Worm (Caenorhabditis elegans): Measurements from ENCODE around the gene lpd-9.

Gene lpd-9

ce11 chrV:10535325-10535724 is 43.8 kb upstream of the lpd-9 start (continued):
- no peak for TF ChIP-seq pha-4 (tag; optimal IDR thresholded peaks at IDR 0.05)
- TF ChIP-seq chd-7 (tag; optimal IDR thresholded peaks at IDR 0.05), result no peak
- TF ChIP-seq madf-6 (GFP tag; IDR thresholded peaks at IDR 0.05), result peak; percentile 13; the same call in 1 of the 2 replicates
- TF ChIP-seq hlh-12 (tag; optimal IDR thresholded peaks at IDR 0.05), result no peak
- no peak for TF ChIP-seq hmg-20 (GFP tag; IDR thresholded peaks at IDR 0.05)
- no peak for TF ChIP-seq ets-4 (GFP tag; optimal IDR thresholded peaks at IDR 0.05)
- TF ChIP-seq nhr-80 (tag; optimal IDR thresholded peaks at IDR 0.05), result peak; percentile 46
- TF ChIP-seq atf-7 (tag; optimal IDR thresholded peaks at IDR 0.05), result peak; percentile 39
- TF ChIP-seq lag-1 (GFP tag; IDR thresholded peaks at IDR 0.05), result no peak
- no peak for TF ChIP-seq ceh-91 (GFP tag; IDR thresholded peaks at IDR 0.05)
- no peak for TF ChIP-seq Y56A3A.18 (GFP tag; IDR thresholded peaks at IDR 0.05)
- no peak for TF ChIP-seq B0019.2 (GFP tag; conservative IDR thresholded peaks at IDR 0.05)
- no peak for TF ChIP-seq B0035.1 (tag; optimal IDR thresholded peaks at IDR 0.05)
- TF ChIP-seq snpc-1.1 (tag; optimal IDR thresholded peaks at IDR 0.05; ENCODE audit: insufficient read depth), result no peak
- TF ChIP-seq ZK185.1 (tag; optimal IDR thresholded peaks at IDR 0.05; ENCODE audit: poor library complexity, severe bottlenecking), result no peak
- peak; percentile 49; the same call in 1 of the 2 replicates for TF ChIP-seq hmg-1.2 (GFP tag; IDR thresholded peaks at IDR 0.05)
- no peak for TF ChIP-seq ekl-4 (GFP tag; IDR thresholded peaks at IDR 0.05)
- no peak for TF ChIP-seq zim-3 (tag; optimal IDR thresholded peaks at IDR 0.05)
- TF ChIP-seq ama-1 (optimal IDR thresholded peaks at IDR 0.05), result peak; percentile 19
- TF ChIP-seq ama-1 (GFP tag; optimal IDR thresholded peaks at IDR 0.05), result no peak
- TF ChIP-seq bed-1 (GFP tag; IDR thresholded peaks at IDR 0.05), result no peak
- TF ChIP-seq mes-4 (tag; optimal IDR thresholded peaks at IDR 0.05), result no peak
- TF ChIP-seq aptf-2 (GFP tag; conservative IDR thresholded peaks at IDR 0.05), result no peak
- no peak for TF ChIP-seq cebp-1 (GFP tag; IDR thresholded peaks at IDR 0.05)
- TF ChIP-seq cebp-1 (tag; optimal IDR thresholded peaks at IDR 0.05), result peak; percentile 49

DNA sequence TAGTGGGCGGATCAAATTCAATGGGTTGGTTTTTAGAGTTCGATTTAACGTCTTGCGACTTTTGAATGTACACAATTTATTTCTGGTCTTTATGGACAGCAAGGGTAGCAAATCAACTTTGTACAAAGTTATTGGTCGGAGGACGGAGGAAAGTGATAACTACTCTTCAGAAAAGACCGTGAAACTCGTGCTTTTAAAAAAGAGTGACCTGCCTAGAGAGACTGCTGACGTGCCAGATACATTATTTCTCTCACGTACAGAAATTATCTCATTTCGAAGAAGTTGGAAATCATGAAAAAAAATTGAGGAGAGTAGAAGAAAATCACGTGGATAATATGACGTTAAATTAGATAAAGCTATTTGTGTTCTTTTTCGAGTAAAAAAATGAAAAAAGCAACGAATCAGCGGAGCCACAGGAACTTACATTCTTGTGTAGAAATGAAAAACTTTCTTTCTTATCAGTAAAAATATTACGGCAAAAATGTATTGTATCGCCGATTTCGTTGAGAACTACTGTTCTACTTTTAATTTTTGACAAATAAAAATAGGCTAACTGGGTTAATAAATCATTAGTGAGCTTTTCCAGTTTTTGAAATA is 42.9 kb upstream of the lpd-9 start, which contains the start of gene ppm-1.A:
ppm-1.A (minus strand) TSS at position 294 of the 597 bp plus-strand sequence.
- TF ChIP-seq attf-5 (GFP tag; optimal IDR thresholded peaks at IDR 0.05) (peak; percentile 20), F23B12.7 (tag; optimal IDR thresholded peaks at IDR 0.05; ENCODE audit: insufficient read depth) (no peak), C06A6.2 (GFP tag; conservative IDR thresholded peaks at IDR 0.05) (no peak), nhr-80 (tag; optimal IDR thresholded peaks at IDR 0.05) (peak; percentile 21), tbp1 (GFP tag; optimal IDR thresholded peaks at IDR 0.05) (peak; percentile 25), B0035.1 (tag; optimal IDR thresholded peaks at IDR 0.05) (no peak), nfyb-1 (GFP tag; IDR thresholded peaks at IDR 0.05) (0 out of 2 replicates have a peak, but pooled peaks have one; percentile 35)

DNA sequence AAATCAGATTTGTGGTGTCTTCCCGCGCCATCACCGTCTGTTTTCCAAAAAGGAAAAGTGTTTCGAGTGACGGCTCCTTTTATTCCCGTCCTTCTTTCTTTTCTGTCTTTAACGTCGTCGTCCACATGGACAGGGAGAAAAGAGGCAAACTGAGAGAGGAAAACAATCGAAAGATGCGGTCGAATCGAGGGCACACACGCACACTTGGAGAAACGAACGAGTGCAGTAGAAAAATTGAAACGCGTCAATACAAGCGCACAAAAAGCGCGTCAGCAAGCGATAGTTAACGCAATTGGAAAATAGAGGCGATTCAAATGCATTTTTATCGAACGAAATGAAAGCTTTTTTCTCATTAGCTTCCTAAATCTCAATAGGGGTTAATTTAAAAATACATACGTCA is 42.3 kb upstream of the lpd-9 start:
- TF ChIP-seq ztf-26 (tag; optimal IDR thresholded peaks at IDR 0.05) (peak; percentile 49), Y56A3A.18 (GFP tag; IDR thresholded peaks at IDR 0.05) (no peak), somi-1 (GFP tag; optimal IDR thresholded peaks at IDR 0.05) (peak; percentile 78), K11D2.4 (GFP tag; IDR thresholded peaks at IDR 0.05) (peak; percentile 71), mxl-1 (tag; optimal IDR thresholded peaks at IDR 0.05) (no peak), F37B4.10 (GFP tag; IDR thresholded peaks at IDR 0.05) (no peak), Y53F4B.3 (GFP tag; IDR thresholded peaks at IDR 0.05) (no peak), mcd-1 (GFP tag; IDR thresholded peaks at IDR 0.05) (peak; percentile 82), dox-1 (GFP tag; IDR thresholded peaks at IDR 0.05) (peak; percentile 86), F52B5.7 (tag; optimal IDR thresholded peaks at IDR 0.05) (no peak), ztf-25 (GFP tag; IDR thresholded peaks at IDR 0.05) (no peak), B0261.1 (tag; optimal IDR thresholded peaks at IDR 0.05) (no peak), pbrm-1 (GFP tag; IDR thresholded peaks at IDR 0.05) (peak; percentile 88), hmg-20 (GFP tag; IDR thresholded peaks at IDR 0.05) (peak; percentile 86; the same call in 1 of the 2 replicates), nfya-2 (GFP tag; IDR thresholded peaks at IDR 0.05) (no peak), gei-17 (GFP tag; optimal IDR thresholded peaks at IDR 0.05) (no peak), rec-8 (tag; optimal IDR thresholded peaks at IDR 0.05) (no peak), fkh-3 (tag; optimal IDR thresholded peaks at IDR 0.05) (no peak), Y79H2A.3 (GFP tag; conservative IDR thresholded peaks at IDR 0.05) (no peak), F23B12.7 (tag; optimal IDR thresholded peaks at IDR 0.05; ENCODE audit: insufficient read depth) (peak; percentile 51), tbp1 (GFP tag; optimal IDR thresholded peaks at IDR 0.05) (peak; percentile 54)

Measured in whole organism, young adult.